Worm (Caenorhabditis elegans): ENCODE measurements around the gene C08D8.1.
A peak's percentile ranks its signal among the peaks of the same experiment; 100 is the strongest.

ce11 chrV:8359113-8359564 is 13.6 kb downstream of the C08D8.1 start, which contains the start of gene mpdu-1:
- no peak for TF ChIP-seq med-1 (GFP tag; optimal IDR thresholded peaks at IDR 0.05; ENCODE audit: insufficient read depth)
- TF ChIP-seq ztf-23 (GFP tag; IDR thresholded peaks at IDR 0.05): no peak
- 0 out of 2 replicates have a peak, but pooled peaks have one; percentile 39 for TF ChIP-seq flt-1 (GFP tag; IDR thresholded peaks at IDR 0.05)
- no peak for TF ChIP-seq ref-1 (GFP tag; conservative IDR thresholded peaks at IDR 0.05)
